Fruit fly (Drosophila melanogaster): Measurements from ENCODE around the gene lz.

lz gene

DNA sequence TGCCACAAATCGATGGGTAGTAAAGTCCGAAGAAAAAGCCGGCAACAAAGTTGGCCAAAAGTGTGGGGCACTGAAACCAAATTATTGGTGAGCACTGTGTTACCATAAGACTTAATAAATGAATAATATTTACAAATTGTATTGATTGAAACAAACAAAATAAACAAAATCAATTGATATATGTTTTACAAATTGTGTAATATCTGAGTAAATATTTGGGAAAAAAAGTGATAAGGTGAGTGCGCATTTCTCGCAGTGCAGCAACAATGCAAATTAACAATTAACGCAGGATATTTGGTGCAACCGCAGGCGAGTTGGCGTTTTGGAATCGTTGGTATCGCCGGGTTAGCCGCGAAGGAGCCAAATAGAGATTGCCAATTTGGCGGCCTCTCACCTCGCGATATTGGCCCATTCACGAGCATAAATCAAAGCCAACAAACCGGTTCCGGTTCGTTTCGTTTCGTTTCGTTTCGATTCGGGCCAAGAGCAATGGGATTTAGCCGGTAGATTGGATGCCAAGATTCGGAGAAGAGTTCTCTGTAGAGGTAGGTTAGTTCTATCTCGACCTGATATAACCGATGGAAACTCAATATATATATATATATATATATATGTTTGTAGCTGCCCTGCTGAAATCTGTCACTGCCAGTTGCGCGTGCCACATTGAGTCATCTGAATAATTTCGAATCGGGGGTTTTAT, 25.7 kb downstream of the lz start:
- TF ChIP-seq Sin3A (optimal IDR thresholded peaks at IDR 0.05) (no peak), ttk (optimal IDR thresholded peaks at IDR 0.05) (no peak), Myc (optimal IDR thresholded peaks at IDR 0.05) (no peak)

DNA sequence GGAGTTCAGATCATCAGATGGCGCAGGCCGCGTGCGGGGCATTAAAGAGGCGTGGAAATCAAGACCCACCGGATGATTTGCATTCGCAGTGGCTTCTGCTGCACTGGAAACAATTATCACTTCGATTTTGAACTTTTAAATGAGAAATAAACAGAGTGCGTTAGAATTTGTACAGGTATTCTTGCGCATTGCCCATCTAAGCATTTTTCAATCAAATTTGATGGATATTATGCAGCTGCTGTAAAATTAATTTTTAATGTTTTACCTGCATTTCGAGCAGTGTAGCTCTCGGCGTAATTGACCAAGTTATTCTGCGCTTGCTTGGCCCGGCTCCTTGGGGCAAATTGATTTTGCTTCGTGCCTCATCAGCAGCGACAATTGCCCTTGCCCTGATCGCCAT, 32.7 kb downstream of the lz start:
- no peak for TF ChIP-seq Myc (optimal IDR thresholded peaks at IDR 0.05)
- no peak for TF ChIP-seq ttk (optimal IDR thresholded peaks at IDR 0.05)
- TF ChIP-seq Sin3A (optimal IDR thresholded peaks at IDR 0.05) = no peak
- no peak for TF ChIP-seq psq (optimal IDR thresholded peaks at IDR 0.05)
- no peak for TF ChIP-seq h (optimal IDR thresholded peaks at IDR 0.05)
- TF ChIP-seq insv (optimal IDR thresholded peaks at IDR 0.05) = no peak

DNA sequence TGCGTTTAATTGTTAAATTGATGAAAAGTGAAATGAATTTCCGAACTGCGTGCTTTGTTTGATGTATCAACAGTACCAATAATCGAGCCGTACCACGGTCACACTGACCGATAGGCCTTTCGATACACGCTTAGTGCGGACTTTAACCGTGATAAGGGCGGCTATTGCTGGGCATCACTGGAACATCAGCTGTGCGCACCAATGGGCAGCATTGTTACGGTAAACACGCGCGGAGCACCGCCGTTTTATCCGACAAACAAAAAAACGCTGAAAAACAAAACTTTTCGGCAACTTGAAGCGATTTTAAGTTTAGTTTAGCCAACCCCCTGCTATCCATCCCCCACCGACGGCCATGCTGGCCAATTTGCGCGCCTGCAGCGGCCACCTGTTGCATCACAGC, 34.7 kb downstream of the lz start, which contains the start of the genes c12.1 and c12.2:
c12.1 (minus strand) TSS at position 84 of the 400 bp plus-strand sequence.
c12.2 (plus strand) TSS at position 220 of the 400 bp plus-strand sequence.
- TF ChIP-seq h (optimal IDR thresholded peaks at IDR 0.05) = no peak
- no peak for TF ChIP-seq psq (optimal IDR thresholded peaks at IDR 0.05)
- no peak for TF ChIP-seq ttk (optimal IDR thresholded peaks at IDR 0.05)
- TF ChIP-seq Sin3A (optimal IDR thresholded peaks at IDR 0.05) = no peak
- TF ChIP-seq Myc (optimal IDR thresholded peaks at IDR 0.05) = no peak
- no peak for TF ChIP-seq insv (optimal IDR thresholded peaks at IDR 0.05)

DNA sequence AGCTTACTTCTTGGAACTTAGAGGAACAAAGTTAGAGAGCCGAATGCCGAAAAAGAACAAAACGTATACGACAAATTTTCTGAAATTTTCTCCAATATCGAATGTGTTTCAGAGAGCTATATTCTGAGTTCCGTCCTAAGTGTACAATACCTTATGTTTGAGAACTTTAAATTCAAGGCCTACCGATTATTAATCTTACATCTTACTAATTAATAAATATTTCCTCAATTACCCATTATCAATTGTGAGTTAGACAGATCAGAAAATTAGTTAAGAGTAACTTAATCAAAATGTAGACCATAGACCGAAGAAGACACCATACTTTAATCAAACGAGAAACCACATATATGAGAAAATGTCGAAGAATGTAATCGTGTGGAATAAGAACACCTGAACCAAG, 45.9 kb downstream of the lz start, which contains the start of gene CG34450:
CG34450 (minus strand) TSS at position 101 of the 400 bp plus-strand sequence.
- no peak for TF ChIP-seq ttk (optimal IDR thresholded peaks at IDR 0.05)
- TF ChIP-seq psq (optimal IDR thresholded peaks at IDR 0.05) = no peak
- TF ChIP-seq Sin3A (optimal IDR thresholded peaks at IDR 0.05) = no peak
- TF ChIP-seq insv (optimal IDR thresholded peaks at IDR 0.05) = no peak
- no peak for TF ChIP-seq h (optimal IDR thresholded peaks at IDR 0.05)
- TF ChIP-seq Myc (optimal IDR thresholded peaks at IDR 0.05) = no peak

DNA sequence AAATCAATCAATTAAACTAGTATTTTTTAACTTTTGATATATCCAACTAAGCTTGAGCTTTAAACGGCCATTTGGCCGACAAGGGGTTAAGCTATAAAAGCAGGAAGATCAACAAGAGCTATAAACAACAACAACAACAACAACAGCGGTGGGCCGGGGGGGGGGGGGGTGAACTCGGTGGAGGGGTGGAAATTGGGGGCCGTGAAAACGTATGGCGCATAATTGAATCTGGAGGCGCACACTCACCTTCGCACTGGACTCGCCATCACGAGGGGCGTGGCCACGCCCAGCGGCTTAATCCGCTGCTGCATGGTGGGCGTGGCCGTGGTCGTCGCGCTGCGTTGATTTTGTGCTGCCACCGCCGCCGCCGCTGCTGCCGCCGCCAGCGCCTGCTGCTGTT, 47.8 kb downstream of the lz start:
- TF ChIP-seq h (optimal IDR thresholded peaks at IDR 0.05) (no peak), psq (optimal IDR thresholded peaks at IDR 0.05) (no peak), ttk (optimal IDR thresholded peaks at IDR 0.05) (no peak), Myc (optimal IDR thresholded peaks at IDR 0.05) (no peak), insv (optimal IDR thresholded peaks at IDR 0.05) (no peak), Sin3A (optimal IDR thresholded peaks at IDR 0.05) (no peak)

DNA sequence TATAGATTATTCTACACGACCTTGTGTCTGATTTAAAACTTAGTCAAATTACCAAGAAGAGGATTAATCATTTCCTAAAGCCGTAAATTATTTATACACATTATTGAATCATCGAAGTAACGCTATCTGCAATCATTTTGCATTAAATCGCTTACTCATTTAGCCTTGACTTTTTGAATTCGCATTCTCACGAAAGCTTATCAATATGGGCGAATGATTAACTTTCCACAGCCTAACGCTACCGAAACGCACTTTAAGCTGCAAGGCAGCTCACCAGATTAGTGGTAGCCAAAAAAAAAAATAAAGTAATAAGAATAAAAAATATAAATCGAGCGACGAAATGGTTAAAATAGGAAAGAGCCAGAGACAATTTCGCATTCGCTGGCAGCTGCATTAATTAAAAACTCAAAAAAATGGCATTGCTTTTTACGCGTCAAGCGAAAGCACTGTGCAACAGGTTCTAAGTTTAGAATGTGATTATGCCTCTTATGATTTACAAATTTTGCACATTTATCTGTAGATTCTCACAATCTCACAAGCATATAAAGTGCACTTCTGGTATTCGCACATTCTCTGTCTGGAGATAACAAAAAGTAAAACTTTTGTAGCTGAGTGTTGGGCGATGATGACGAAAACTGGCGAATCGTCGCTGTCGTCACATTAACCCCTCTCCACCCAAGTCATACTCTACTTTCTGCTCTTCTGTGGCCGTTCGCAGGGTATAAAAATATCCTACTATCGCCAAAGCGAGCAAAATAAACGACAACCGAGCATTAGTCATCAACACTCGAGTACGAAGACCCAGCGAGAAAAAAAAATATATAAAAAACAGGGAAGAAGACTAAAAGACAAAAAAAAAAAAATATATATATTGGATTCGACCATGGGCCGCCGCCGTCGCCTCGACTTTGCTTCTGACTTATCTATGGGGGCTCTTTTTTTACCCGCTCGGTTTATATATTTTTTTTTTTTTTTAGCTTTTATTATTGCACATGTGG, 59.3 kb downstream of the lz start:
- TF ChIP-seq Myc (optimal IDR thresholded peaks at IDR 0.05) (no peak), h (optimal IDR thresholded peaks at IDR 0.05) (no peak), ttk (optimal IDR thresholded peaks at IDR 0.05) (no peak), psq (optimal IDR thresholded peaks at IDR 0.05) (no peak), Sin3A (optimal IDR thresholded peaks at IDR 0.05) (no peak), insv (optimal IDR thresholded peaks at IDR 0.05) (no peak)

DNA sequence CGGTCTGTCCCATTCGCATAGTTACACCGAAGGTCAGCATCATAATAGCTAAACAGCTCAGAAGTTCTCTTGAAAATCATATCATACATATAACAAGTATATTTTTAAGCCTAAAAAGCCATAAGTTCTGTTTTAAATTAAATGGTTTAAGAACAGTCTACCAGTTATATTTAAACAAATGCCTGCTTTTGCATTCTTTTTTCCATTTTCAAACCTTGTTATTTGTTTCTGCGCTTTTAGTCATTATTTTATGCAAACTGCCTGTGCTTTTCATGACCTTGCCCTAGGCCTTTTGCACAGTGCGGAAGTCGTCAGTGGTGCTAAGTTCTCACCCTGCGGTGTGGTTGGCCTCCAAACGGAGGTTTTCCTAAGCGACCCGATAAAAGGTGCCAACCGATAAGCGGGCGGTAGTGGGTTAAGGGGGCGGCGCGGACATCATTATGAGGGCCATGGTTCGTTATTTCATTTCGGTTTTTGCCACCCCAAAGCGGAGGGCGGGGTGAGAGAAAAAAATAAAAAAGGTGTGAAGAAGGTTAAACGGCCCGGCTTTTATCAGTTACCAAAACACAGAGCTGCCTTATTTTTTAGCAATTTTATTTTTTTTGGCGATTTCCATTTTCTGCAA, 60.1 kb downstream of the lz start:
- TF ChIP-seq h (optimal IDR thresholded peaks at IDR 0.05) (no peak), psq (optimal IDR thresholded peaks at IDR 0.05) (no peak), Sin3A (optimal IDR thresholded peaks at IDR 0.05) (no peak), Myc (optimal IDR thresholded peaks at IDR 0.05) (no peak), ttk (optimal IDR thresholded peaks at IDR 0.05) (no peak), insv (optimal IDR thresholded peaks at IDR 0.05) (no peak)

DNA sequence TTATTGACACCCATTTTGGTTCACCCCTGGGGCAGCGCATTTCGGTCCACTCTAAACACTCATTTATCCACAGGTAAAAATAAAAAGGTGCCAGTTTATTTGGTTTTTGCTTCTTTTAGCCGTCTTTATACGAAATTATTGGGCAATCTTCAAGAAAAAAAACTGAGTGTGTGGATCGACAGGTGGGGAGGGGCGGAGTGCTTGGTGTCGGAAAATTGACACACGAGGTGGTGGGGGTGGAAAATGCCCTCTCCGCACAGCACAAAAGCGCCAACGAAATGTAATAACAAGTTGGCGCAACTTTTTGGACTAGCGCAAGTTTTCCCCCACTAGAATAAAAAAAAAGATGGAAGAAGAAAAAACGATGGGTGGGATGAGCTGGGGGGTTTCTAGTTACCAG, 61.1 kb downstream of the lz start:
- TF ChIP-seq psq (optimal IDR thresholded peaks at IDR 0.05) (no peak), h (optimal IDR thresholded peaks at IDR 0.05) (no peak), Myc (optimal IDR thresholded peaks at IDR 0.05) (no peak), insv (optimal IDR thresholded peaks at IDR 0.05) (no peak), Sin3A (optimal IDR thresholded peaks at IDR 0.05) (no peak), ttk (optimal IDR thresholded peaks at IDR 0.05) (no peak)

DNA sequence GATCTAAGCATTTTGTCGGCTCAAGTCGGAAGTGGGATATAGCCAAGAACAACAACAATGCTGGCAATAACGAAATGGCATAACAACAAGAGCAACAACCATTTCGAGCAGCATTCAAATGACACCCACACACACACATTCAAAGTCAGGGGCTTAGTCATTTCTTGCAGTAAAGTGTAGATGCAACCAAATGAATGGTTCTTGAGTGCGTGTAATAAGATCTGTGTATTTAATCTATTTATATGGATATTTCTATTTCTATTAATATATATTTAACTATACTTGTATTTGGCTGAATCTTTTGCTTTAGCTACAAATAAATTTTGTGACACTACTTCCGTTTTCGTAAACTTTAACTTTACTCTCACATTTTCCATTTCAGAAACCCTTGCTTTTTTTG, 63.3 kb downstream of the lz start:
- TF ChIP-seq Myc (optimal IDR thresholded peaks at IDR 0.05) = no peak
- no peak for TF ChIP-seq insv (optimal IDR thresholded peaks at IDR 0.05)
- no peak for TF ChIP-seq psq (optimal IDR thresholded peaks at IDR 0.05)
- no peak for TF ChIP-seq h (optimal IDR thresholded peaks at IDR 0.05)
- TF ChIP-seq Sin3A (optimal IDR thresholded peaks at IDR 0.05) = no peak
- no peak for TF ChIP-seq ttk (optimal IDR thresholded peaks at IDR 0.05)

DNA sequence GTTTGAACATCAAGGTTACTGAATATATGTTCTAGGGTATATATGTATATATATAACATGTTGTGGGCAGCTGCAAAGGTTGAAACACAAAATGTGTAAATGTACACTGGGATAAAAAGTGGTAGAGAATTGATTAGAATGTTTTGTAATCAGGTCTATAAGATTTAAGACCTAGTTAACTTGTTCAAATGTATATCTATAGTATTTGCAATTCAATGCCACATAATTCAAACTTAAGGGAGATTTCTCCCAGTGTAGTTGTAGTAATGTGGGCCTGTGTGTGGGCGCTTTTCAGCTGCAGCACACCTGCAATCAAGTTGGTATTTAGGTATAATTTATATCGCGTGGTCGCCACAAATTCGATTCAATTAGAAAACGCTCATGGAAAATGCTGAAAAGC, 64.8 kb downstream of the lz start:
- TF ChIP-seq ttk (optimal IDR thresholded peaks at IDR 0.05) = no peak

DNA sequence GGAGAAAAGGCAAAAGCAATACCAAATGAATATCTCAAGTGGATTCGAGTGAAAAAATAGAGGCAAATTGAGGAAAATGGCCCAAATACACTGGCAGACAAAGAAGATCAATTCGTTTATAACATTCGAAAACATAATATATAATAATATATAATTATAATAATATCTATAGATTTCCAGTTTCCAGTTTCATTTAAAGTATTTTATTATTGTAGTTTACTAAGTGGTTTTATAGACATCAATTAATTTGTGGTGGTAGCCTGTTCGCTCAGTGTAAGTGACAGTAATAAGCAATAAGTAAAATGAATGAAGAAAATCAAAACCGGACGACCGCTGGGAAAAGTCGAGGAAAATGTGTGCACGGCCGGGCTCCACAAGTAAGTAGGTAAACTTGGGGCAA, 65.9 kb downstream of the lz start:
- TF ChIP-seq Sin3A (optimal IDR thresholded peaks at IDR 0.05) (no peak), h (optimal IDR thresholded peaks at IDR 0.05) (no peak), Myc (optimal IDR thresholded peaks at IDR 0.05) (no peak), ttk (optimal IDR thresholded peaks at IDR 0.05) (no peak), psq (optimal IDR thresholded peaks at IDR 0.05) (no peak), insv (optimal IDR thresholded peaks at IDR 0.05) (no peak)

All from Kc167 (cell line).